Fruit fly (Drosophila melanogaster): ENCODE measurements around the gene LManI.

dm6 chr2L:10408122-10408576, 48.9 kb downstream of the LManI start, which contains the start of the genes Ip259 and RpS27A:
- peak; percentile 59 for TF ChIP-seq fkh (GFP tag; optimal IDR thresholded peaks at IDR 0.05)
- no peak for TF ChIP-seq CG16779 (tag; optimal IDR thresholded peaks at IDR 0.05)
- TF ChIP-seq CG4318 (GFP tag; optimal IDR thresholded peaks at IDR 0.05): no peak
- TF ChIP-seq Eip78C (GFP tag): peak; percentile 90

Data from whole organism, prepupa.